Worm (Caenorhabditis elegans) whole organism, L3 larva: ENCODE data around the gene cyp-14A4.

Source experiments
- R02D3.7 ChIP-seq: fragments of 150-350 bp; optimal IDR thresholded peaks from 2 replicates; lab custom pipeline; 2014; ENCODE audit warnings: missing biosample characterization, missing genetic modification characterization
- ama-1 ChIP-seq: fragments of 150-350 bp; optimal IDR thresholded peaks from 2 replicates; lab custom pipeline; 2018
- ceh-16 ChIP-seq: sonication (generic microtip); optimal IDR thresholded peaks from 2 replicates; lab custom pipeline; 2017; ENCODE audit warnings: missing biosample characterization, missing genetic modification characterization
- ceh-82 ChIP-seq: fragments of 150-350 bp; optimal IDR thresholded peaks from 2 replicates; lab custom pipeline; 2014; ENCODE audit warnings: missing biosample characterization, missing genetic modification characterization
- ceh-9 ChIP-seq: sonication (generic microtip); optimal IDR thresholded peaks from 2 replicates; lab custom pipeline; 2018; ENCODE audit warnings: missing biosample characterization, missing genetic modification characterization
- daf-12 ChIP-seq: fragments of 150-350 bp; optimal IDR thresholded peaks from 2 replicates; lab custom pipeline; 2014; ENCODE audit warnings: missing biosample characterization, missing genetic modification reagents, missing genetic modification characterization
- egl-27 ChIP-seq: sonication (generic microtip); optimal IDR thresholded peaks from 4 replicates; lab custom pipeline; 2017; ENCODE audit warnings: missing biosample characterization, missing genetic modification reagents, missing genetic modification characterization
- egl-5 ChIP-seq: fragments of 150-350 bp; optimal IDR thresholded peaks from 2 replicates; lab custom pipeline; 2017; ENCODE audit warnings: missing biosample characterization, missing genetic modification reagents, missing genetic modification characterization, inconsistent platforms
- elt-1 ChIP-seq: fragments of 150-350 bp; optimal IDR thresholded peaks from 2 replicates; lab custom pipeline; 2014; ENCODE audit warnings: missing biosample characterization, missing genetic modification characterization
- elt-2 ChIP-seq: sonication (generic microtip); optimal IDR thresholded peaks from 2 replicates; lab custom pipeline; 2016; ENCODE audit warnings: missing genetic modification reagents, mild to moderate bottlenecking, missing genetic modification characterization, missing compliant biosample characterization
- elt-3 ChIP-seq, 3 experiments: fragments of 150-350 bp in 1 of 3; sonication (generic microtip) in 2 of 3; optimal IDR thresholded peaks; 2 replicates in 2 of 3; 4 replicates in 1 of 3; lab custom pipeline; 2014 to 2017; ENCODE audit warnings: missing biosample characterization in 3 of 3, missing genetic modification characterization in 3 of 3
- fkh-10 ChIP-seq: sonication (generic microtip); optimal IDR thresholded peaks from 2 replicates; lab custom pipeline; 2017; ENCODE audit warnings: missing biosample characterization, missing genetic modification reagents, missing genetic modification characterization
- fos-1 ChIP-seq: fragments of 150-350 bp; optimal IDR thresholded peaks from 2 replicates; lab custom pipeline; 2014; ENCODE audit warnings: missing biosample characterization, missing genetic modification characterization
- hmg-11 ChIP-seq: sonication (generic microtip); optimal IDR thresholded peaks from 2 replicates; lab custom pipeline; 2016; ENCODE audit warnings: missing genetic modification characterization, missing compliant biosample characterization
- lin-15B ChIP-seq: fragments of 150-350 bp; optimal IDR thresholded peaks from 2 replicates; lab custom pipeline; 2014; ENCODE audit warnings: missing biosample characterization, missing genetic modification characterization
- lin-39 ChIP-seq: fragments of 150-350 bp; optimal IDR thresholded peaks from 2 replicates; lab custom pipeline; 2018; ENCODE audit warnings: missing biosample characterization, missing genetic modification reagents, missing genetic modification characterization
- lsy-12 ChIP-seq: sonication (generic microtip); optimal IDR thresholded peaks from 2 replicates; lab custom pipeline; 2016; ENCODE audit warnings: mild to moderate bottlenecking, missing genetic modification characterization, missing compliant biosample characterization
- mdl-1 ChIP-seq: fragments of 150-350 bp; optimal IDR thresholded peaks from 2 replicates; lab custom pipeline; 2014; ENCODE audit warnings: missing biosample characterization, missing genetic modification characterization
- mml-1 ChIP-seq: fragments of 150-350 bp; sonication (generic microtip); optimal IDR thresholded peaks from 3 replicates; lab custom pipeline; 2014; ENCODE audit warnings: missing biosample characterization, missing genetic modification characterization
- nfya-1 ChIP-seq: sonication (generic microtip); optimal IDR thresholded peaks from 2 replicates; lab custom pipeline; 2017; ENCODE audit warnings: missing genetic modification characterization, mild to moderate bottlenecking, missing compliant biosample characterization, antibody characterized with exemption, moderate library complexity; ENCODE audit not compliant: insufficient read depth
- nhr-11 ChIP-seq: fragments of 150-350 bp; optimal IDR thresholded peaks from 2 replicates; lab custom pipeline; 2014; ENCODE audit warnings: missing biosample characterization, missing genetic modification characterization
- nhr-237 ChIP-seq: fragments of 150-350 bp; optimal IDR thresholded peaks from 2 replicates; lab custom pipeline; 2014; ENCODE audit warnings: missing biosample characterization, missing genetic modification characterization
- nhr-28 ChIP-seq: fragments of 150-350 bp; optimal IDR thresholded peaks from 2 replicates; lab custom pipeline; 2014; ENCODE audit warnings: missing biosample characterization, missing genetic modification characterization
- nhr-76 ChIP-seq: fragments of 150-350 bp; sonication (generic microtip); optimal IDR thresholded peaks from 5 replicates; lab custom pipeline; 2014; ENCODE audit warnings: missing biosample characterization, missing genetic modification characterization
- nhr-77 ChIP-seq: fragments of 150-350 bp; optimal IDR thresholded peaks from 2 replicates; lab custom pipeline; 2014; ENCODE audit warnings: missing biosample characterization, missing genetic modification characterization
- pqm-1 ChIP-seq: fragments of 150-350 bp; optimal IDR thresholded peaks from 2 replicates; lab custom pipeline; 2017; ENCODE audit warnings: missing biosample characterization, missing genetic modification characterization, inconsistent platforms
- sea-2 ChIP-seq: fragments of 150-350 bp; sonication (generic microtip); optimal IDR thresholded peaks from 4 replicates; lab custom pipeline; 2014; ENCODE audit warnings: missing biosample characterization, missing genetic modification reagents, missing genetic modification characterization
- skn-1 ChIP-seq: fragments of 150-350 bp; optimal IDR thresholded peaks from 2 replicates; lab custom pipeline; 2014; ENCODE audit warnings: missing biosample characterization, missing genetic modification characterization
- snpc-4 ChIP-seq: fragments of 150-350 bp; optimal IDR thresholded peaks from 2 replicates; lab custom pipeline; 2014; ENCODE audit warnings: missing biosample characterization, missing genetic modification characterization
- unc-62 ChIP-seq: fragments of 150-350 bp; sonication (generic microtip); optimal IDR thresholded peaks from 4 replicates; lab custom pipeline; 2014; ENCODE audit warnings: missing biosample characterization, missing genetic modification reagents, missing genetic modification characterization
- zag-1 ChIP-seq: fragments of 150-350 bp; optimal IDR thresholded peaks from 2 replicates; lab custom pipeline; 2014; ENCODE audit warnings: missing biosample characterization, missing genetic modification characterization
- ztf-11 ChIP-seq: fragments of 150-350 bp; optimal IDR thresholded peaks from 2 replicates; lab custom pipeline; 2014; ENCODE audit warnings: missing biosample characterization, missing genetic modification characterization

cyp-14A4 gene

ce11 chrX:13305779-13306178 is 21.8 kb upstream of the cyp-14A4 start, which contains the start of gene srd-43:
srd-43 (minus strand) TSS chrX:13305844.
- TF ChIP-seq egl-27 (tag; lab: Kevin White, UChicago) = no peak
- no peak for TF ChIP-seq skn-1
- TF ChIP-seq elt-3 (tag; optimal IDR thresholded peaks at IDR 0.05; lab: Kevin White, UChicago) = no peak
- no peak for TF ChIP-seq nhr-11 (tag; lab: Kevin White, UChicago)
- TF ChIP-seq sea-2 (GFP tag; lab: Kevin White, UChicago) = no peak
- no peak for TF ChIP-seq ceh-16 (tag; lab: Kevin White, UChicago)

- TF ChIP-seq nhr-237 (tag; lab: Kevin White, UChicago) = no peak
- TF ChIP-seq snpc-4 (tag; lab: Kevin White, UChicago) = no peak
- no peak for TF ChIP-seq lsy-12
- no peak for TF ChIP-seq pqm-1 (tag; lab: Kevin White, UChicago)
- no peak for TF ChIP-seq unc-62
- TF ChIP-seq ceh-16 (tag; lab: Kevin White, UChicago) = no peak
- TF ChIP-seq egl-5 (tag; lab: Kevin White, UChicago) = no peak
- no peak for TF ChIP-seq nhr-11 (tag; lab: Kevin White, UChicago)
Measured at ce11 chrX:13303357-13303756, 19.4 kb upstream of the cyp-14A4 start, which contains the start of gene srd-42. srd-42 (minus strand) TSS chrX:13303457.

- TF ChIP-seq egl-5 (tag; lab: Kevin White, UChicago) (no peak), nhr-237 (tag; lab: Kevin White, UChicago) (no peak), nhr-77 (tag; lab: Kevin White, UChicago) (no peak), mdl-1 (tag; lab: Kevin White, UChicago) (no peak), nhr-28 (tag; lab: Kevin White, UChicago) (no peak), elt-2 (tag; lab: Kevin White, UChicago) (no peak), nhr-76 (tag; lab: Kevin White, UChicago) (no peak), nhr-11 (tag; lab: Kevin White, UChicago) (no peak)
Measured at ce11 chrX:13300503-13300902, 16.5 kb upstream of the cyp-14A4 start, which contains the start of gene srd-39. srd-39 (minus strand) TSS chrX:13300603.

- TF ChIP-seq lin-39 = no peak
- no peak for TF ChIP-seq unc-62
- no peak for TF ChIP-seq sea-2 (GFP tag; lab: Kevin White, UChicago)
- TF ChIP-seq mml-1 (tag; lab: Kevin White, UChicago) = no peak
- TF ChIP-seq nhr-77 (tag; lab: Kevin White, UChicago) = no peak
Measured at ce11 chrX:13294669-13295068, 10.7 kb upstream of the cyp-14A4 start, which contains the start of gene srd-36. srd-36 (minus strand) TSS chrX:13294769.

ce11 chrX:13293023-13293422 is 9.0 kb upstream of the cyp-14A4 start:
- TF ChIP-seq fos-1 (tag; lab: Kevin White, UChicago) (no peak), sea-2 (GFP tag; lab: Kevin White, UChicago) (no peak), ceh-9 (tag; lab: Kevin White, UChicago) (no peak), ceh-82 (no peak), lin-15B (tag; lab: Kevin White, UChicago) (no peak), fkh-10 (GFP tag; lab: Kevin White, UChicago) (no peak), mml-1 (tag; lab: Kevin White, UChicago) (no peak), nhr-28 (tag; lab: Kevin White, UChicago) (no peak), ztf-11 (tag; lab: Kevin White, UChicago) (no peak), R02D3.7 (no peak), ama-1 (lab: Kevin White, UChicago) (no peak), hmg-11 (no peak), skn-1 (no peak), zag-1 (tag; lab: Kevin White, UChicago) (no peak)

- TF ChIP-seq ceh-9 (tag; lab: Kevin White, UChicago) = no peak
- no peak for TF ChIP-seq egl-27 (tag; lab: Kevin White, UChicago)
Measured at ce11 chrX:13291506-13291905, 7.5 kb upstream of the cyp-14A4 start, which contains the start of gene srd-38. srd-38 (plus strand) TSS chrX:13291806.

ce11 chrX:13290531-13290930 is 6.5 kb upstream of the cyp-14A4 start, which contains the start of gene R04D3.3:
R04D3.3 (minus strand) TSS chrX:13290631.
- TF ChIP-seq elt-1 (no peak), lsy-12 (no peak), egl-27 (tag; lab: Kevin White, UChicago) (no peak), pqm-1 (tag; lab: Kevin White, UChicago) (no peak), mml-1 (tag; lab: Kevin White, UChicago) (no peak), fos-1 (tag; lab: Kevin White, UChicago) (no peak), nfya-1 (tag; lab: Kevin White, UChicago) (no peak), ztf-11 (tag; lab: Kevin White, UChicago) (no peak), hmg-11 (no peak), ceh-16 (tag; lab: Kevin White, UChicago) (no peak), ama-1 (lab: Kevin White, UChicago) (no peak), daf-12 (no peak), snpc-4 (tag; lab: Kevin White, UChicago) (no peak)
